Worm (Caenorhabditis elegans): ENCODE data around the gene scd-1.

The scd-1 gene

DNA sequence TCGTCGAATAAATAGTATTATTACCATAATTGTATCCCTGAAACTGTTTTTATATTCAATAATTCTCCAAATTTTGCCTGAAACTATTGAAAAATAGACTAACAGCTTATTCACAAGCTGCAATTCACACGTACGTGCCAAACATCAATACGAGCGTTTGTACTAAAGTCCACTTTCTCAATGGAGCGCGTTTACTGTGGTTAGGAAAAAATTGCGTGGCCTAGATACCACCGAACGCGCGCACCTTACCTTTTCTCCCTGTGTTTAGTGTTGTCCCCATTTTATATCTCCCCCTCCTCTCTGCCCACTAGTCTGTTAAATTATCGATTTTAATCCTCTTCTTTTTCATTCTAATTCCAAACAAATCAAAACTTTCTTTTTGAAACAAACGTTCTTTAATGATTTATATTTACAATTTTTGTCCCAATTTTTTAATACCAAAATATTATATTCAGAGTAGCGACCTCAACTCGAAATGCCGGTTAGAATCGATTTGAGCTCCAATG lies 71.2 kb downstream of the scd-1 start, which contains the start of the genes T18D3.9 and T18D3.1 (continued):
- TF ChIP-seq daf-16 (GFP tag; optimal IDR thresholded peaks at IDR 0.05) (no peak), daf-16 (tag; optimal IDR thresholded peaks at IDR 0.05) (peak; percentile 22), mxl-3 (GFP tag; optimal IDR thresholded peaks at IDR 0.05) (peak; percentile 22), zfp-2 (tag; optimal IDR thresholded peaks at IDR 0.05) (no peak), arid-1 (GFP tag; conservative IDR thresholded peaks at IDR 0.05) (no peak), ces-1 (GFP tag; optimal IDR thresholded peaks at IDR 0.05) (no peak), egl-43 (GFP tag; IDR thresholded peaks at IDR 0.05) (no peak), php-3 (GFP tag; IDR thresholded peaks at IDR 0.05) (0 out of 2 replicates have a peak, but pooled peaks have one; percentile 11), ceh-20 (GFP tag; IDR thresholded peaks at IDR 0.05) (no peak), hif-1 (tag; optimal IDR thresholded peaks at IDR 0.05) (peak; percentile 84 to 100), nhr-28 (tag; optimal IDR thresholded peaks at IDR 0.05) (peak; percentile 53), nhr-41 (GFP tag; IDR thresholded peaks at IDR 0.05) (no peak)

Data from whole organism, L4 larva.